Fruit fly (Drosophila melanogaster): ENCODE results near the gene CG5888.

- TF ChIP-seq CTCF (optimal IDR thresholded peaks at IDR 0.05) (no peak), CG8478 (optimal IDR thresholded peaks at IDR 0.05) (no peak)
Measured at dm6 chr2L:16365603-16366002, 82.7 kb downstream of the CG5888 start, which contains the start of gene jhamt.
